Fruit fly (Drosophila melanogaster): Measurements from ENCODE around the gene CG11889.

Gene CG11889

dm6 chr3R:25258628-25259240 is 11.3 kb upstream of the CG11889 start, which contains the start of gene CG11857 (continued):
- peak; percentile 92 for TF ChIP-seq ATbp (GFP tag; optimal IDR thresholded peaks at IDR 0.05)
- peak; percentile 92 for TF ChIP-seq bowl (GFP tag; IDR thresholded peaks at IDR 0.05)
- TF ChIP-seq sd (tag; optimal IDR thresholded peaks at IDR 0.05) = peak; percentile 90
- peak; percentile 96 for TF ChIP-seq CG11695 (GFP tag; IDR thresholded peaks at IDR 0.05)
- TF ChIP-seq twi (tag; optimal IDR thresholded peaks at IDR 0.05) = peak; percentile 96
- TF ChIP-seq Side (GFP tag; optimal IDR thresholded peaks at IDR 0.05) = peak; percentile 95
- peak; percentile 8 for TF ChIP-seq pros (GFP tag; optimal IDR thresholded peaks at IDR 0.05)
- peak; percentile 99 for TF ChIP-seq Xrp1 (GFP tag; IDR thresholded peaks at IDR 0.05)
- TF ChIP-seq CG1832 (GFP tag; optimal IDR thresholded peaks at IDR 0.05) = no peak
- peak; percentile 98 for TF ChIP-seq Sox102F (GFP tag; optimal IDR thresholded peaks at IDR 0.05)
- TF ChIP-seq B-H2 (GFP tag; optimal IDR thresholded peaks at IDR 0.05) = peak; percentile 98
- TF ChIP-seq Ssrp (tag; optimal IDR thresholded peaks at IDR 0.05) = peak; percentile 99
- TF ChIP-seq dm (GFP tag; optimal IDR thresholded peaks at IDR 0.05) = peak; percentile 93
- TF ChIP-seq CG4282 (GFP tag; optimal IDR thresholded peaks at IDR 0.05) = peak; percentile 96
- peak; percentile 79 for TF ChIP-seq wek (GFP tag; optimal IDR thresholded peaks at IDR 0.05)
- TF ChIP-seq H2.0 (GFP tag; IDR thresholded peaks at IDR 0.05) = peak; percentile 99
- peak; percentile 100 for TF ChIP-seq knrl (GFP tag; IDR thresholded peaks at IDR 0.05; ENCODE audit: partially characterized antibody)
- peak; percentile 100 for TF ChIP-seq hb (GFP tag; IDR thresholded peaks at IDR 0.05; ENCODE audit: partially characterized antibody)
- peak; percentile 98 for TF ChIP-seq CG17359 (tag; optimal IDR thresholded peaks at IDR 0.05)
- peak; percentile 99 for TF ChIP-seq pum (GFP tag; optimal IDR thresholded peaks at IDR 0.05)
- TF ChIP-seq crol (GFP tag; IDR thresholded peaks at IDR 0.05) = peak; percentile 80
- TF ChIP-seq zfh2 (GFP tag; optimal IDR thresholded peaks at IDR 0.05) = peak; percentile 99
- peak; percentile 69 to 98 for TF ChIP-seq bsh (GFP tag; optimal IDR thresholded peaks at IDR 0.05)
- peak; percentile 99 for TF ChIP-seq CG10959 (GFP tag; IDR thresholded peaks at IDR 0.05)
- peak; percentile 88 for TF ChIP-seq gcm2 (GFP tag; optimal IDR thresholded peaks at IDR 0.05)
- TF ChIP-seq crc (GFP tag; optimal IDR thresholded peaks at IDR 0.05) = peak; percentile 95
- peak; percentile 99 for TF ChIP-seq gem (tag; optimal IDR thresholded peaks at IDR 0.05)
- peak; percentile 92 for TF ChIP-seq ewg (GFP tag; optimal IDR thresholded peaks at IDR 0.05)
- TF ChIP-seq trem (tag; optimal IDR thresholded peaks at IDR 0.05) = peak; percentile 97
- peak; percentile 98 for TF ChIP-seq CG6689 (GFP tag; IDR thresholded peaks at IDR 0.05)
- TF ChIP-seq sna (GFP tag; IDR thresholded peaks at IDR 0.05; ENCODE audit: partially characterized antibody) = peak; percentile 100
- peak in 1 of 2 experiments; percentile 46 for TF ChIP-seq Trl (optimal IDR thresholded peaks at IDR 0.05)
- peak; percentile 98 for TF ChIP-seq Trl (GFP tag; optimal IDR thresholded peaks at IDR 0.05)
- peak; percentile 100 for TF ChIP-seq Xbp1 (GFP tag; optimal IDR thresholded peaks at IDR 0.05)
- peak; percentile 99 for TF ChIP-seq E2f1 (GFP tag; IDR thresholded peaks at IDR 0.05)
- peak; percentile 99 for TF ChIP-seq HmgZ (tag; optimal IDR thresholded peaks at IDR 0.05)
- peak; percentile 99 for TF ChIP-seq CG17361 (GFP tag; IDR thresholded peaks at IDR 0.05)
- TF ChIP-seq tna (GFP tag; IDR thresholded peaks at IDR 0.05; ENCODE audit: partially characterized antibody) = peak; percentile 99
- peak; percentile 88 for TF ChIP-seq CG6854 (GFP tag; optimal IDR thresholded peaks at IDR 0.05)
- TF ChIP-seq yki (optimal IDR thresholded peaks at IDR 0.05) = no peak
- peak; percentile 98 for TF ChIP-seq CG6175 (GFP tag; IDR thresholded peaks at IDR 0.05)
- TF ChIP-seq CG17186 (GFP tag; optimal IDR thresholded peaks at IDR 0.05) = peak; percentile 94
- peak; percentile 97 for TF ChIP-seq CG18619 (GFP tag; optimal IDR thresholded peaks at IDR 0.05)
- TF ChIP-seq CG17568 (GFP tag; optimal IDR thresholded peaks at IDR 0.05) = no peak
- peak; percentile 97 for TF ChIP-seq CG32767 (GFP tag; IDR thresholded peaks at IDR 0.05)
- peak; percentile 98 for TF ChIP-seq bab2 (GFP tag; optimal IDR thresholded peaks at IDR 0.05)
- peak; percentile 98 for TF ChIP-seq pho (GFP tag; optimal IDR thresholded peaks at IDR 0.05)
- TF ChIP-seq CG12155 (GFP tag; optimal IDR thresholded peaks at IDR 0.05) = peak; percentile 98
- peak; percentile 97 for TF ChIP-seq CG10147 (GFP tag; optimal IDR thresholded peaks at IDR 0.05)
- TF ChIP-seq abd-A (tag; optimal IDR thresholded peaks at IDR 0.05) = no peak
